Fruit fly (Drosophila melanogaster) whole organism, prepupa: ENCODE measurements around the gene Rab9.

Source experiments
- CG10631 ChIP-seq: fragments of 200-800 bp; sonication (Bioruptor generic); optimal IDR thresholded peaks from 2 replicates; lab custom pipeline; 2016; ENCODE audit warnings: missing biosample characterization, missing genetic modification characterization
- CG16779 ChIP-seq: fragments of 200-800 bp; sonication (Bioruptor generic); optimal IDR thresholded peaks from 3 replicates; lab custom pipeline; 2017; ENCODE audit warnings: missing biosample characterization, mild to moderate bottlenecking, missing genetic modification characterization
- CG6808 ChIP-seq: fragments of 200-800 bp; sonication (Bioruptor generic); optimal IDR thresholded peaks from 3 replicates; lab custom pipeline; 2017; ENCODE audit warnings: missing biosample characterization, missing genetic modification characterization, mild to moderate bottlenecking, moderate library complexity, missing genetic modification reagents
- CG9139 ChIP-seq: fragments of 200-800 bp; sonication (Bioruptor generic); optimal IDR thresholded peaks from 3 replicates; lab custom pipeline; 2017; ENCODE audit warnings: missing biosample characterization, mild to moderate bottlenecking, missing genetic modification characterization
- Eip78C ChIP-seq: fragments of 200-800 bp; sonication (Bioruptor generic); peaks from one replicate; lab custom pipeline; 2016; ENCODE audit warnings: missing biosample characterization, missing genetic modification characterization
- Lpt ChIP-seq: fragments of 200-800 bp; sonication (Bioruptor generic); optimal IDR thresholded peaks from 3 replicates; lab custom pipeline; 2016; ENCODE audit warnings: missing biosample characterization, missing genetic modification characterization
- OdsH ChIP-seq: fragments of 200-800 bp; sonication (Bioruptor generic); optimal IDR thresholded peaks from 3 replicates; lab custom pipeline; 2016; ENCODE audit warnings: missing biosample characterization, missing genetic modification characterization
- Sox102F ChIP-seq: fragments of 200-800 bp; sonication (Bioruptor generic); optimal IDR thresholded peaks from 2 replicates; lab custom pipeline; 2016; ENCODE audit warnings: missing biosample characterization, mild to moderate bottlenecking, missing genetic modification characterization
- cyc ChIP-seq: fragments of 200-800 bp; sonication (Bioruptor generic); optimal IDR thresholded peaks from 3 replicates; lab custom pipeline; 2016; ENCODE audit warnings: missing biosample characterization, missing genetic modification characterization
- eg ChIP-seq: fragments of 200-800 bp; sonication (Bioruptor generic); IDR thresholded peaks from 3 replicates; pipeline ENCODE4 v1.3.6; 2022; ENCODE audit warnings: missing biosample characterization, missing genetic modification characterization
- lz ChIP-seq: fragments of 200-800 bp; sonication (Bioruptor generic); optimal IDR thresholded peaks from 3 replicates; lab custom pipeline; 2016; ENCODE audit warnings: missing biosample characterization, missing genetic modification characterization
- net ChIP-seq: fragments of 200-800 bp; sonication (Bioruptor generic); optimal IDR thresholded peaks from 3 replicates; lab custom pipeline; 2016; ENCODE audit warnings: missing biosample characterization, missing genetic modification characterization
- ss ChIP-seq, 2 experiments: fragments of 200-800 bp; sonication (Bioruptor generic); optimal IDR thresholded peaks; 2 replicates in 1 of 2; 3 replicates in 1 of 2; lab custom pipeline; 2017 to 2018; ENCODE audit warnings: mild to moderate bottlenecking in 2 of 2, missing biosample characterization in 2 of 2, missing genetic modification characterization in 2 of 2, moderate library complexity in 1 of 2
- svp ChIP-seq: fragments of 200-800 bp; sonication (Bioruptor generic); peaks from one replicate; lab custom pipeline; 2016; ENCODE audit warnings: missing biosample characterization, missing genetic modification characterization

DNA sequence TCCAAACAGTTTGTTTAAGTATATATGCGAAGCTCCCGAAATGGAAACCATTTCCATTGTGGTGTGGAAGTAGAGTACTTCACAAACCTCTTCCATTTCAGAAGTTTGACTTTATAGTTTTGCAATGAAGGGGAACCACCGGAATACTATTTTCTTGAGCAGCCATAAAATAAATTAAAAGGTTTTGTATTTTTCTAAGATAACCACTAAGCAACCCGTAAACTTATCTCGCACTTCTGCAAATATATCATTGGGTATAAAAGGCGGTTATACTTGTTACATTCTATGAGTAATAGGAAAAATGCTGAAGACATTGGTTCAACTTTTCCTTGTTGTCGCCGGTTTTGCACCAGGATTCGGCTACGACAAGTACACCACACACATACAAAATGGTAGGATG lies 14.4 kb upstream of the Rab9 start, which contains the start of gene lectin-37Da:
- TF ChIP-seq Sox102F (GFP tag; lab: Kevin White, UChicago) (no peak), CG16779 (tag; lab: Kevin White, UChicago) (no peak), CG9139 (GFP tag; lab: Kevin White, UChicago) (no peak), eg (no peak), CG6808 (GFP tag; lab: Kevin White, UChicago) (no peak), CG10631 (GFP tag; lab: Kevin White, UChicago) (no peak), OdsH (GFP tag; lab: Kevin White, UChicago) (no peak), Eip78C (GFP tag; lab: Kevin White, UChicago) (no peak), Lpt (GFP tag; lab: Kevin White, UChicago) (no peak), svp (GFP tag; lab: Kevin White, UChicago) (no peak), lz (GFP tag; lab: Kevin White, UChicago) (no peak), net (GFP tag; lab: Kevin White, UChicago) (no peak), ss (GFP tag; optimal IDR thresholded peaks at IDR 0.05; lab: Kevin White, UChicago) (no peak), cyc (no peak)
